Worm (Caenorhabditis elegans) whole organism, L2 larva: ENCODE results near the gene F18E9.8.
"Not testable (repeated sequence)": the region's sequence is repeated elsewhere in the genome, so short reads cannot be mapped to it uniquely, and the experiment has no call there.

Source experiments
- C34F6.9 ChIP-seq: fragments of 150-350 bp; optimal IDR thresholded peaks from 2 replicates; lab custom pipeline; 2014; ENCODE audit warnings: missing biosample characterization, missing genetic modification characterization
- R02D3.7 ChIP-seq: fragments of 150-350 bp; optimal IDR thresholded peaks from 2 replicates; lab custom pipeline; 2014; ENCODE audit warnings: missing biosample characterization, missing genetic modification characterization
- Y55F3AM.14 ChIP-seq: fragments of 200-800 bp; sonication (Bioruptor generic); optimal IDR thresholded peaks from 2 replicates; lab custom pipeline; 2018; ENCODE audit warnings: mild to moderate bottlenecking, missing genetic modification characterization, missing compliant biosample characterization
- ZK546.5 ChIP-seq: sonication (generic microtip); optimal IDR thresholded peaks from 2 replicates; lab custom pipeline; 2017; ENCODE audit warnings: missing biosample characterization, missing genetic modification characterization
- ama-1 ChIP-seq: fragments of 150-350 bp; optimal IDR thresholded peaks from 2 replicates; lab custom pipeline; 2018; ENCODE audit warnings: inconsistent platforms
- ceh-16 ChIP-seq: fragments of 150-350 bp; optimal IDR thresholded peaks from 2 replicates; lab custom pipeline; 2014; ENCODE audit warnings: missing biosample characterization, missing genetic modification characterization
- egl-27 ChIP-seq: sonication (generic microtip); optimal IDR thresholded peaks from 3 replicates; lab custom pipeline; 2017; ENCODE audit warnings: missing biosample characterization, missing genetic modification reagents, missing genetic modification characterization
- fos-1 ChIP-seq: fragments of 150-350 bp; optimal IDR thresholded peaks from 2 replicates; lab custom pipeline; 2014; ENCODE audit warnings: missing biosample characterization, missing genetic modification characterization
- lin-39 ChIP-seq: fragments of 150-350 bp; optimal IDR thresholded peaks from 2 replicates; lab custom pipeline; 2014; ENCODE audit warnings: missing biosample characterization, missing genetic modification reagents, missing genetic modification characterization
- lsy-2 ChIP-seq, 2 experiments: fragments of 150-350 bp in 1 of 2; sonication (generic microtip) in 1 of 2; optimal IDR thresholded peaks; 2 replicates each; lab custom pipeline; 2014 to 2017; ENCODE audit warnings: missing biosample characterization in 2 of 2, missing genetic modification characterization in 2 of 2
- mbf-1 ChIP-seq: sonication (generic microtip); optimal IDR thresholded peaks from 2 replicates; lab custom pipeline; 2017; ENCODE audit warnings: missing biosample characterization, missing genetic modification characterization
- nhr-12 ChIP-seq: fragments of 150-350 bp; optimal IDR thresholded peaks from 2 replicates; lab custom pipeline; 2014; ENCODE audit warnings: missing biosample characterization, missing genetic modification characterization
- nhr-21 ChIP-seq: fragments of 150-350 bp; optimal IDR thresholded peaks from 2 replicates; lab custom pipeline; 2014; ENCODE audit warnings: missing biosample characterization, missing genetic modification characterization
- nhr-23 ChIP-seq: fragments of 150-350 bp; optimal IDR thresholded peaks from 2 replicates; lab custom pipeline; 2014; ENCODE audit warnings: missing biosample characterization, missing genetic modification reagents, missing genetic modification characterization
- nhr-6 ChIP-seq: fragments of 150-350 bp; optimal IDR thresholded peaks from 2 replicates; lab custom pipeline; 2014; ENCODE audit warnings: missing biosample characterization, missing genetic modification characterization
- nhr-77 ChIP-seq: fragments of 150-350 bp; optimal IDR thresholded peaks from 2 replicates; lab custom pipeline; 2014; ENCODE audit warnings: missing biosample characterization, missing genetic modification characterization
- sem-4 ChIP-seq: fragments of 150-350 bp; optimal IDR thresholded peaks from 2 replicates; lab custom pipeline; 2014; ENCODE audit warnings: missing biosample characterization, missing genetic modification reagents, missing genetic modification characterization
- skn-1 ChIP-seq: sonication (generic microtip); optimal IDR thresholded peaks from 2 replicates; lab custom pipeline; 2017; ENCODE audit warnings: missing biosample characterization, missing genetic modification characterization
- sma-3 ChIP-seq: sonication (generic microtip); optimal IDR thresholded peaks from 2 replicates; lab custom pipeline; 2016; ENCODE audit warnings: missing genetic modification reagents, missing genetic modification characterization, missing compliant biosample characterization
- unc-62 ChIP-seq: fragments of 150-350 bp; optimal IDR thresholded peaks from 2 replicates; lab custom pipeline; 2014; ENCODE audit warnings: missing biosample characterization, missing genetic modification reagents, missing genetic modification characterization
- zag-1 ChIP-seq: fragments of 150-350 bp; optimal IDR thresholded peaks from 2 replicates; lab custom pipeline; 2014; ENCODE audit warnings: missing biosample characterization, missing genetic modification characterization
- ztf-1 ChIP-seq: fragments of 200-800 bp; sonication (Bioruptor generic); conservative IDR thresholded peaks from 2 replicates; pipeline ENCODE4 v1.3.6; 2022; ENCODE audit warnings: missing genetic modification characterization, missing compliant biosample characterization
- ztf-4 ChIP-seq: fragments of 150-350 bp; optimal IDR thresholded peaks from 2 replicates; lab custom pipeline; 2014; ENCODE audit warnings: missing biosample characterization, missing genetic modification characterization

Gene F18E9.8

DNA sequence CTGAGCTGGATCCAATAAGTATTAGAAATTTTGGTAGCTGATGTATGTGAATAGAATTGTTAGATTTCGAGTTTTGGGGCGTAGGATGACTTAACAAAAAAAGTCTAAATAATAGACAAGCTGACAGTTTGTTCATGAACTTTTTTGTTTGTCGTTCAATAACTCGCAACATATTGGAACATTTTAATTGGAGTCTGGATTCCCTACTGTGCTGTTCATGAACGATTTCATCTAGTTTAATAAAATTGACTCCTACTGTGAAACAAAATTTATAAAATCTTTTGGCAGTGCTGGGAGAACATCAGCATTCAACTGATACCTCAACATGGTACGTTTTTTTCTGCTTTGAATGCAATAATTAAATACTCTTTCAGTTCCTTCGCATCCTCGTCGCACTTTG lies 39.8 kb downstream of the F18E9.8 start, which contains the start of gene nspc-7:
Gene nspc-7 (plus strand): TSS at position 301 of the 400 bp plus-strand sequence.
- not testable (repeated sequence) for TF ChIP-seq nhr-23, ZK546.5, nhr-12 (tag; lab: Kevin White, UChicago)

DNA sequence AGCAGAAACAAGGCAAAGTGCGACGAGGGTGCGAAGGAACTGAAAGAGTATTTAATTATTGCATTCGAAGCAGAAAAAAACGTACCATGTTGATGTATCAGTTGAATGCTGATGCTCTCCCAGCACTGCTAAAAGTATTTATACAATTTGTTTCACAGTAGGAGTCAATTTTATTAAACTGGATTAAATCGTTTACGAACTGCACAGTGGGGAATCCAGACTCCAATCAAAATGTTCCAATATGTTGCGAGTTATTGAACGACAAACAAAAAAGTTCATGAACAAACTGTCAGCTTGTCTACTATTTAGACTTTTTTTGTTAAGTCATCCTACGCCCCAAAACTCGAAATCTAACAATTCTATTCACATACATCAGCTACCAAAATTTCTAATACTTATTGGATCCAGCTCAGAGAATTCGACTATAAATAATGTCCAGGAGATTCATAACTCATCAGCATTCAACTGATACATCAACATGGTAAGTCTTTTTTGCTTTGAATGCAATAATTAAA lies 43.0 kb downstream of the F18E9.8 start, which contains the start of the genes nspc-4 and nspc-5:
Gene nspc-4 (minus strand): TSS at position 101 of the 515 bp plus-strand sequence.
Gene nspc-5 (plus strand): TSS at position 465 of the 515 bp plus-strand sequence.
- TF ChIP-seq R02D3.7; sma-3; zag-1 (tag; lab: Kevin White, UChicago): not testable (repeated sequence)

ce11 chrX:8536791-8537190 lies 44.6 kb downstream of the F18E9.8 start, which contains the start of gene nspc-3:
nspc-3 (plus strand) TSS chrX:8537091.
- TF ChIP-seq mbf-1 (tag; lab: Kevin White, UChicago) (no peak), ztf-1 (GFP tag; lab: Robert Waterston, UW) (no peak), Y55F3AM.14 (GFP tag; lab: Kevin White, UChicago) (no peak), zag-1 (tag; lab: Kevin White, UChicago) (no peak), nhr-6 (tag; lab: Kevin White, UChicago) (no peak), nhr-77 (tag; lab: Kevin White, UChicago) (no peak)

DNA sequence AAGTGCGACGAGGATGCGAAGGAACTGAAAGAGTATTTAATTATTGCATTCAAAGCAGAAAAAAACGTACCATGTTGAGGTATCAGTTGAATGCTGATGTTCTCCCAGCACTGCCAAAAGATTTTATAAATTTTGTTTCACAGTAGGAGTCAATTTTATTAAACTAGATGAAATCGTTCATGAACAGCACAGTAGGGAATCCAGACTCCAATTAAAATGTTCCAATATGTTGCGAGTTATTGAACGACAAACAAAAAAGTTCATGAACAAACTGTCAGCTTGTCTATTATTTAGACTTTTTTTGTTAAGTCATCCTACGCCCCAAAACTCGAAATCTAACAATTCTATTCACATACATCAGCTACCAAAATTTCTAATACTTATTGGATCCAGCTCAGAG lies 46.3 kb downstream of the F18E9.8 start, which contains the start of gene nspc-1:
Gene nspc-1 (minus strand): TSS at position 101 of the 400 bp plus-strand sequence.
- not testable (repeated sequence) for TF ChIP-seq egl-27, C34F6.9, nhr-23 (tag; lab: Kevin White, UChicago)

DNA sequence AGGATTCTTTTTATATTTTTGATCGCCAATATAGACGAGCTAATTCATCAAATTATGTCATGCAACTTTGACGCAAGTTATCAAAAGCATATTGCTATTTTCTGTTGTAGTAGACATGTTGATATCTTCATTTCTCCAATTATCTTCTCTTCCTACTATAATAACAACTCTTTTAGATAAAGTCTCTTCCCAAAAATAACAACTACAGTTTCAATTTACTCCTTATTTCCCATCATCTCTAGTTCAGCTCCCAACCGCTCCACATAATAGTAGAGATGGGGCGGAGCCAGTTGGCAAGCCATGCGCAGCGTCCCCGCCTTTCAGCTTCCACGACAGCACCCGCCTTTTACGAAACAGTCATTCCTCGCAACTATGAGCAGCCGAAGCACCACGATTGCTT lies 53.4 kb downstream of the F18E9.8 start, which contains the start of gene flp-5:
Gene flp-5 (plus strand): TSS at position 301 of the 400 bp plus-strand sequence.
- TF ChIP-seq skn-1 (tag; lab: Kevin White, UChicago) (no peak), ztf-4 (tag; lab: Kevin White, UChicago) (no peak), egl-27 (tag; lab: Kevin White, UChicago) (no peak), sem-4 (tag; lab: Kevin White, UChicago) (no peak), unc-62 (GFP tag; lab: Kevin White, UChicago) (no peak), ama-1 (lab: Kevin White, UChicago) (no peak), lsy-2 (tag; optimal IDR thresholded peaks at IDR 0.05; lab: Kevin White, UChicago) (no peak), lin-39 (tag; lab: Kevin White, UChicago) (no peak), ceh-16 (tag; lab: Kevin White, UChicago) (no peak), ZK546.5 (tag; lab: Kevin White, UChicago) (no peak), nhr-21 (tag; lab: Kevin White, UChicago) (no peak), ztf-1 (GFP tag; lab: Robert Waterston, UW) (no peak), fos-1 (tag; lab: Kevin White, UChicago) (no peak)
